Fruit fly (Drosophila melanogaster): Measurements from ENCODE around the gene Hsc70-2.
A peak's percentile ranks its signal among the peaks of the same experiment; 100 is the strongest.

DNA sequence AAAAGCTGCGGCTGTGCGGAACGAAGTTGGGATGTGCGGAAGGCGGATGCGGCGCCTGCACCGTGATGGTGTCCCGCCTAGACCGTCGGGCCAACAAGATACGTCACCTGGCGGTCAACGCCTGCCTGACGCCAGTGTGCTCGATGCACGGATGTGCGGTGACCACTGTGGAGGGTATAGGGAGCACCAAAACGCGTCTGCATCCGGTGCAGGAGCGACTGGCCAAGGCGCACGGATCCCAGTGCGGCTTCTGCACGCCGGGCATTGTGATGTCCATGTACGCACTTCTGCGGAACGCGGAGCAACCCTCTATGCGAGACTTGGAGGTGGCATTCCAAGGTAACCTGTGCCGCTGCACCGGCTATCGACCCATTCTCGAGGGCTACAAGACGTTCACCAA lies 10.9 kb upstream of the Hsc70-2 start:
- TF ChIP-seq H2.0 (GFP tag; IDR thresholded peaks at IDR 0.05) = no peak
- TF ChIP-seq CG12155 (GFP tag; optimal IDR thresholded peaks at IDR 0.05) = no peak
- TF ChIP-seq CG4360 (GFP tag; IDR thresholded peaks at IDR 0.05) = no peak
- TF ChIP-seq CG10462 (GFP tag; optimal IDR thresholded peaks at IDR 0.05) = no peak
- no peak for TF ChIP-seq CHES-1-like (GFP tag; optimal IDR thresholded peaks at IDR 0.05)
- peak; percentile 68 for TF ChIP-seq CG8478 (optimal IDR thresholded peaks at IDR 0.05)
- TF ChIP-seq sens (GFP tag) = no peak
- TF ChIP-seq CG14050 (GFP tag; IDR thresholded peaks at IDR 0.05) = no peak
- TF ChIP-seq eyg (GFP tag; optimal IDR thresholded peaks at IDR 0.05) = no peak
- no peak for TF ChIP-seq CG9817 (tag; optimal IDR thresholded peaks at IDR 0.05)
- TF ChIP-seq CG10209 (GFP tag; optimal IDR thresholded peaks at IDR 0.05) = no peak
- no peak for TF ChIP-seq ara (GFP tag; IDR thresholded peaks at IDR 0.05)
- no peak for TF ChIP-seq knrl (GFP tag; IDR thresholded peaks at IDR 0.05; ENCODE audit: partially characterized antibody)

Data from whole organism, embryonic.